Worm (Caenorhabditis elegans) whole organism, L1 larva: ENCODE data around the gene alg-4.

Experiments
- alr-1 ChIP-seq: fragments of 200-800 bp; sonication (Bioruptor generic); optimal IDR thresholded peaks from 2 replicates; lab custom pipeline; 2018; ENCODE audit warnings: borderline replicate concordance, mild to moderate bottlenecking, missing genetic modification characterization, missing compliant biosample characterization
- ama-1 ChIP-seq: fragments of 150-350 bp; optimal IDR thresholded peaks from 2 replicates; lab custom pipeline; 2014
- blmp-1 ChIP-seq: fragments of 150-350 bp; optimal IDR thresholded peaks from 2 replicates; lab custom pipeline; 2014; ENCODE audit warnings: missing biosample characterization, missing genetic modification characterization
- ceh-8 ChIP-seq: fragments of 200-800 bp; sonication (Bioruptor generic); optimal IDR thresholded peaks from 2 replicates; lab custom pipeline; 2018; ENCODE audit warnings: mild to moderate bottlenecking, missing genetic modification characterization, moderate library complexity, missing compliant biosample characterization
- ceh-82 ChIP-seq, 3 experiments: fragments of 150-350 bp in 1 of 3; sonication (generic microtip) in 2 of 3; optimal IDR thresholded peaks; 2 replicates each; lab custom pipeline; 2014 to 2017; ENCODE audit warnings: missing biosample characterization in 3 of 3, missing genetic modification characterization in 3 of 3
- ceh-90 ChIP-seq: sonication (generic microtip); optimal IDR thresholded peaks from 2 replicates; lab custom pipeline; 2016; ENCODE audit warnings: missing genetic modification characterization, missing compliant biosample characterization
- dpl-1 ChIP-seq, 3 experiments: fragments of 150-350 bp in 2 of 3; sonication (generic microtip) in 1 of 3; optimal IDR thresholded peaks; 2 replicates each; lab custom pipeline; 2014 to 2017; ENCODE audit warnings: missing biosample characterization in 3 of 3, missing genetic modification characterization in 3 of 3, missing genetic modification reagents in 3 of 3
- efl-1 ChIP-seq, 4 experiments: fragments of 150-350 bp; optimal IDR thresholded peaks in 3 of 4; peaks in 1 of 4; 1 replicate in 1 of 4; 2 replicates in 3 of 4; lab custom pipeline; 2014; ENCODE audit warnings: missing biosample characterization in 2 of 4, missing genetic modification characterization in 2 of 4, missing genetic modification reagents in 2 of 4
- ets-5 ChIP-seq: fragments of 200-800 bp; sonication (Bioruptor generic); IDR thresholded peaks from 2 replicates; pipeline ENCODE4 v1.3.6; 2022; ENCODE audit warnings: missing genetic modification characterization, missing compliant biosample characterization
- fkh-10 ChIP-seq: sonication (generic microtip); optimal IDR thresholded peaks from 2 replicates; lab custom pipeline; 2017; ENCODE audit warnings: missing biosample characterization, missing genetic modification reagents, missing genetic modification characterization
- fkh-8 ChIP-seq: sonication (generic microtip); optimal IDR thresholded peaks from 2 replicates; lab custom pipeline; 2016; ENCODE audit warnings: mild to moderate bottlenecking, missing genetic modification characterization, missing compliant biosample characterization
- fos-1 ChIP-seq: fragments of 150-350 bp; optimal IDR thresholded peaks from 2 replicates; lab custom pipeline; 2014; ENCODE audit warnings: missing biosample characterization, missing genetic modification characterization
- hlh-4 ChIP-seq: sonication (generic microtip); optimal IDR thresholded peaks from 2 replicates; lab custom pipeline; 2016; ENCODE audit warnings: mild to moderate bottlenecking, missing genetic modification characterization, missing compliant biosample characterization
- hpl-2 ChIP-seq: fragments of 150-350 bp; optimal IDR thresholded peaks from 2 replicates; lab custom pipeline; 2014; ENCODE audit warnings: missing biosample characterization, missing genetic modification reagents, missing genetic modification characterization
- irx-1 ChIP-seq: sonication (generic microtip); optimal IDR thresholded peaks from 2 replicates; lab custom pipeline; 2016; ENCODE audit warnings: missing genetic modification characterization, missing compliant biosample characterization
- isw-1 ChIP-seq: fragments of 200-800 bp; sonication (Bioruptor generic); IDR thresholded peaks from 2 replicates; pipeline ENCODE4 v1.3.6; 2022; ENCODE audit warnings: missing genetic modification characterization, missing compliant biosample characterization
- jun-1 ChIP-seq: fragments of 150-350 bp; optimal IDR thresholded peaks from 2 replicates; lab custom pipeline; 2014; ENCODE audit warnings: missing biosample characterization, missing genetic modification reagents, missing genetic modification characterization
- lin-14 ChIP-seq: fragments of 200-800 bp; sonication (Bioruptor generic); optimal IDR thresholded peaks from 2 replicates; lab custom pipeline; 2018; ENCODE audit warnings: mild to moderate bottlenecking, missing genetic modification characterization, moderate library complexity, missing compliant biosample characterization
- lin-35 ChIP-seq, 2 experiments: fragments of 150-350 bp; optimal IDR thresholded peaks; 2 replicates each; lab custom pipeline; 2014; ENCODE audit warnings: missing biosample characterization in 2 of 2, missing genetic modification characterization in 2 of 2, missing genetic modification reagents in 2 of 2
- lin-39 ChIP-seq: fragments of 150-350 bp; optimal IDR thresholded peaks from 2 replicates; lab custom pipeline; 2014; ENCODE audit warnings: missing biosample characterization, missing genetic modification reagents, missing genetic modification characterization
- lir-3 ChIP-seq: sonication (generic microtip); optimal IDR thresholded peaks from 2 replicates; lab custom pipeline; 2016; ENCODE audit warnings: mild to moderate bottlenecking, missing genetic modification characterization, moderate library complexity, missing compliant biosample characterization; ENCODE audit not compliant: poor library complexity
- mab-9 ChIP-seq: fragments of 200-800 bp; sonication (Bioruptor generic); IDR thresholded peaks from 2 replicates; pipeline ENCODE4 v1.3.6; 2022; ENCODE audit warnings: missing genetic modification reagents, missing genetic modification characterization, missing compliant biosample characterization
- mdl-1 ChIP-seq, 2 experiments: fragments of 150-350 bp; optimal IDR thresholded peaks; 2 replicates each; lab custom pipeline; 2014 to 2017; ENCODE audit warnings: missing biosample characterization in 2 of 2, missing genetic modification characterization in 2 of 2, inconsistent platforms in 1 of 2
- nhr-19 ChIP-seq: fragments of 200-800 bp; sonication (Bioruptor generic); conservative IDR thresholded peaks from 2 replicates; pipeline ENCODE4 v1.3.6; 2022; ENCODE audit warnings: missing genetic modification characterization, missing compliant biosample characterization
- nhr-237 ChIP-seq: fragments of 150-350 bp; optimal IDR thresholded peaks from 2 replicates; lab custom pipeline; 2014; ENCODE audit warnings: missing biosample characterization, missing genetic modification characterization
- nhr-28 ChIP-seq: fragments of 150-350 bp; optimal IDR thresholded peaks from 2 replicates; lab custom pipeline; 2014; ENCODE audit warnings: missing biosample characterization, missing genetic modification characterization
- nhr-71 ChIP-seq: sonication (generic microtip); optimal IDR thresholded peaks from 2 replicates; lab custom pipeline; 2016; ENCODE audit warnings: mild to moderate bottlenecking, missing genetic modification characterization, moderate library complexity, missing compliant biosample characterization
- nhr-76 ChIP-seq: sonication (generic microtip); optimal IDR thresholded peaks from 2 replicates; lab custom pipeline; 2017; ENCODE audit warnings: missing biosample characterization, missing genetic modification characterization
- nhr-77 ChIP-seq: fragments of 150-350 bp; optimal IDR thresholded peaks from 2 replicates; lab custom pipeline; 2014; ENCODE audit warnings: missing biosample characterization, missing genetic modification characterization
- nhr-85 ChIP-seq: sonication (generic microtip); peaks from one replicate; lab custom pipeline; 2016; ENCODE audit warnings: missing genetic modification characterization, inconsistent platforms, missing compliant biosample characterization
- rnt-1 ChIP-seq: sonication (generic microtip); optimal IDR thresholded peaks from 2 replicates; lab custom pipeline; 2016; ENCODE audit warnings: mild to moderate bottlenecking, missing genetic modification characterization, moderate library complexity, missing compliant biosample characterization
- skn-1 ChIP-seq: fragments of 150-350 bp; optimal IDR thresholded peaks from 2 replicates; lab custom pipeline; 2014; ENCODE audit warnings: missing biosample characterization, missing genetic modification characterization
- snpc-4 ChIP-seq: fragments of 150-350 bp; optimal IDR thresholded peaks from 2 replicates; lab custom pipeline; 2014; ENCODE audit warnings: missing biosample characterization, missing genetic modification characterization
- sox-4 ChIP-seq: sonication (generic microtip); optimal IDR thresholded peaks from 2 replicates; lab custom pipeline; 2016; ENCODE audit warnings: missing genetic modification characterization, missing compliant biosample characterization
- unc-30 ChIP-seq: sonication (generic microtip); optimal IDR thresholded peaks from 2 replicates; lab custom pipeline; 2017; ENCODE audit warnings: missing biosample characterization, missing genetic modification characterization
- xbp-1 ChIP-seq: sonication (generic microtip); optimal IDR thresholded peaks from 2 replicates; lab custom pipeline; 2016; ENCODE audit warnings: missing genetic modification characterization, missing compliant biosample characterization
- zip-4 ChIP-seq: fragments of 200-800 bp; sonication (Bioruptor generic); optimal IDR thresholded peaks from 2 replicates; lab custom pipeline; 2018; ENCODE audit warnings: mild to moderate bottlenecking, missing genetic modification characterization, moderate library complexity, missing compliant biosample characterization
- ztf-4 ChIP-seq: fragments of 150-350 bp; optimal IDR thresholded peaks from 2 replicates; lab custom pipeline; 2014; ENCODE audit warnings: missing biosample characterization, missing genetic modification characterization

Gene alg-4

DNA sequence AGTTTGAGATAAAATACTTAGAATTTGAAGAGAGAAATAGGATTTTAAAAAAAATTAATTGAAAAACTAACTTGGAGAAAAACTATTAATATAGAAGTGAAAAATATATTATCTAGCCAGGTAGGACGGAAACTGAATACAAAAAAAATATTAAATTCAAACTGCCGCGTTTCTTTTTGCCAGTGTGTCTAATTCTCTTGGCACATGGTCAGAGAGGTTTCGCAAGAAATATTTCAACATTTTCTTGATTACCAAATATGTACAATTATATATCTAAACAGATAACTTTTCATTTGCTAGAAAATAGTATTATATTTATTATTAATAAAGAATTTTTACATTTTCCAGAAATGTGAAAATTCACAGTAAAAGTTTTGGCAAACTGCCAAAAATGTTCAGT, 21.3 kb upstream of the alg-4 start:
- TF ChIP-seq fos-1: no peak
- peak in 1 of 3 experiments; percentile 3 for TF ChIP-seq ceh-82 (tag; optimal IDR thresholded peaks at IDR 0.05; lab: Kevin White, UChicago)
- peak; percentile 49 to 69 (median 64) for TF ChIP-seq dpl-1 (GFP tag; optimal IDR thresholded peaks at IDR 0.05; lab: Kevin White, UChicago)
- TF ChIP-seq skn-1 (tag; lab: Kevin White, UChicago): peak; percentile 77
- no peak for TF ChIP-seq zip-4 (GFP tag; lab: Kevin White, UChicago)
- TF ChIP-seq efl-1 (optimal IDR thresholded peaks at IDR 0.05; lab: Kevin White, UChicago): peak in 1 of 2 experiments; percentile 42
- TF ChIP-seq efl-1 (GFP tag; optimal IDR thresholded peaks at IDR 0.05 in 1 of 2; lab: Kevin White, UChicago): peak; percentile 68 to 96
- no peak for TF ChIP-seq nhr-71 (tag; lab: Kevin White, UChicago)
- no peak for TF ChIP-seq xbp-1 (tag; lab: Kevin White, UChicago)
- no peak for TF ChIP-seq blmp-1 (tag; lab: Kevin White, UChicago)
- TF ChIP-seq lin-39 (tag; lab: Kevin White, UChicago): no peak
- no peak for TF ChIP-seq ets-5 (GFP tag; lab: Robert Waterston, UW)
- TF ChIP-seq lin-14 (GFP tag; lab: Kevin White, UChicago): no peak
- no peak for TF ChIP-seq fkh-8 (tag; lab: Kevin White, UChicago)
- peak; percentile 43 to 76 for TF ChIP-seq lin-35 (GFP tag; optimal IDR thresholded peaks at IDR 0.05; lab: Kevin White, UChicago)
- TF ChIP-seq mdl-1 (tag; optimal IDR thresholded peaks at IDR 0.05; lab: Kevin White, UChicago): no peak
- TF ChIP-seq ceh-90 (tag; lab: Kevin White, UChicago): no peak
- no peak for TF ChIP-seq ama-1
- TF ChIP-seq nhr-28: no peak
- no peak for TF ChIP-seq fkh-10 (GFP tag; lab: Kevin White, UChicago)
- no peak for TF ChIP-seq irx-1 (tag; lab: Kevin White, UChicago)
- TF ChIP-seq nhr-85 (tag; lab: Kevin White, UChicago): no peak
- no peak for TF ChIP-seq mab-9 (GFP tag; lab: Robert Waterston, UW)
- no peak for TF ChIP-seq jun-1 (tag; lab: Kevin White, UChicago)
- no peak for TF ChIP-seq isw-1
- no peak for TF ChIP-seq lir-3 (tag; lab: Kevin White, UChicago)
- TF ChIP-seq hpl-2 (GFP tag; lab: Kevin White, UChicago): no peak
- no peak for TF ChIP-seq snpc-4 (tag; lab: Kevin White, UChicago)
- TF ChIP-seq sox-4 (tag; lab: Kevin White, UChicago): no peak
- TF ChIP-seq nhr-19 (GFP tag; lab: Robert Waterston, UW): no peak
- no peak for TF ChIP-seq nhr-237 (tag; lab: Kevin White, UChicago)
- TF ChIP-seq ceh-8 (GFP tag; lab: Kevin White, UChicago): no peak

- TF ChIP-seq lin-35 (GFP tag; optimal IDR thresholded peaks at IDR 0.05; lab: Kevin White, UChicago) (peak in 1 of 2 experiments; percentile 20), alr-1 (tag; lab: Kevin White, UChicago) (no peak), ama-1 (no peak), unc-30 (tag; lab: Kevin White, UChicago) (no peak), lin-14 (GFP tag; lab: Kevin White, UChicago) (peak; percentile 28), nhr-77 (tag; lab: Kevin White, UChicago) (no peak), mab-9 (GFP tag; lab: Robert Waterston, UW) (no peak), hlh-4 (tag; lab: Kevin White, UChicago) (no peak), ztf-4 (tag; lab: Kevin White, UChicago) (no peak), rnt-1 (tag; lab: Kevin White, UChicago) (no peak), nhr-76 (no peak)
- TF ChIP-seq, all 84 proteins: peak for 2
Measured at ce11 chrIII:9910608-9911479, 19.6 kb upstream of the alg-4 start, which contains the start of the genes cyld-1 and F40F12.9. Gene cyld-1 (minus strand): TSS chrIII:9910658. Gene F40F12.9 (plus strand): TSS chrIII:9911328.
